Fruit fly (Drosophila melanogaster): ENCODE results near the gene CG12713.

CG12713 gene

DNA sequence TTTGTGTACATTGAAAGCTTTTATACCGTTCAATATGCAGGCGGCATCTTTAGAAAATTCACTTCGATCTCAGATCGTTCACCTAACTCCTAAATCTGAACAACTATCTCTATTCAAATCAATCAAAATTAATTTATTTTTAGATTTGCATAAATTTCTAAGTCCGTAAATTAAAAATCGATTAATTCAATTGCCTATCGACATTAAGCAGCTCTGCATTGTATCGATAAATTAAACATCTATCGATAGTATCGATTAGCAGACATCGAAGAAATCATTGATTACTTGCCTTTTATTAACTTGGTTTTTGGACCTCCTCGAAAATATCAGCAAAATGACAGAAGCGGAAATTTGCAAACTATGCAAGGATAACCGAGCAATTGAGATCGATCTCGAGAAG is 15.6 kb upstream of the CG12713 start, which contains the start of gene CkIIalpha-i1:
Gene CkIIalpha-i1 (plus strand): TSS at position 266 of the 400 bp plus-strand sequence.
- no peak for TF ChIP-seq Pif1B (GFP tag; optimal IDR thresholded peaks at IDR 0.05)

- TF ChIP-seq CG32121 (GFP tag; IDR thresholded peaks at IDR 0.05) (no peak), CG12605 (GFP tag; IDR thresholded peaks at IDR 0.05) (peak; percentile 10; the same call in 1 of the 2 replicates), Snoo (tag; optimal IDR thresholded peaks at IDR 0.05) (no peak), CG4496 (GFP tag; IDR thresholded peaks at IDR 0.05) (peak; percentile 59; the same call in 1 of the 3 replicates)
Measured at dm6 chr3L:15823780-15824423, 8.4 kb upstream of the CG12713 start.

DNA sequence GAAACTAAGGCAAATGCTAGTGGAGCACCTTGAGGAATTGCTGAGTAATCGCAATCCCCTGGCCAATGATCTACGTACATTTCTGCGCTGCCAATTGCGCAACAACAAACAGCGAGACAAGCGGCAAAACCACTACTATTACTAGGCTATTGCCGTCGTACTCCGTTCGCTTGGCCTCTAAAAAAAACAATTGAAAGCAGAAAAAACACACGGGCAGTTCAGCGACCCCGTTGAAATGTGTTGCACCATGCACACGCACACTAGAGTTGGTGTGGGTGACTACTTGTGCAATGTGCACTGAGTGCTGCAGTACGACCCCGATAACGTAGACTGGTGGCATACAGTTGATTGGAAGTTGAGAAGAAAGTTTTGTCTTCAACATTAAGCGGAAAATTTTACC is 7.7 kb upstream of the CG12713 start:
- TF ChIP-seq CG17806 (tag; optimal IDR thresholded peaks at IDR 0.05) (no peak), CG8301 (tag; optimal IDR thresholded peaks at IDR 0.05) (peak; percentile 13), D1 (tag; optimal IDR thresholded peaks at IDR 0.05) (no peak), CG32121 (GFP tag; IDR thresholded peaks at IDR 0.05) (peak; percentile 77), CG9948 (tag; optimal IDR thresholded peaks at IDR 0.05) (no peak), fd96Ca (GFP tag; IDR thresholded peaks at IDR 0.05) (peak; percentile 50; the same call in 2 of the 3 replicates), Pif1B (GFP tag; optimal IDR thresholded peaks at IDR 0.05) (no peak), CG4496 (GFP tag; IDR thresholded peaks at IDR 0.05) (peak; percentile 85), CG34367 (tag; optimal IDR thresholded peaks at IDR 0.05) (no peak), CG12605 (GFP tag; IDR thresholded peaks at IDR 0.05) (peak; percentile 52; the same call in 1 of the 2 replicates), Ets98B (GFP tag; IDR thresholded peaks at IDR 0.05) (peak; percentile 70), CG13204 (GFP tag; optimal IDR thresholded peaks at IDR 0.05) (no peak), EcR (GFP tag; optimal IDR thresholded peaks at IDR 0.05) (peak; percentile 98), rn (GFP tag; IDR thresholded peaks at IDR 0.05) (no peak), CG14655 (GFP tag; optimal IDR thresholded peaks at IDR 0.05) (peak; percentile 35), CG10348 (GFP tag; IDR thresholded peaks at IDR 0.05) (no peak), CG8159 (tag; optimal IDR thresholded peaks at IDR 0.05) (no peak), CG15710 (tag; optimal IDR thresholded peaks at IDR 0.05) (no peak), Snoo (tag; optimal IDR thresholded peaks at IDR 0.05) (no peak), Pif1A (GFP tag; optimal IDR thresholded peaks at IDR 0.05) (no peak), gl (tag; optimal IDR thresholded peaks at IDR 0.05) (no peak)

dm6 chr3L:15825493-15826209 is 6.6 kb upstream of the CG12713 start:
- peak; percentile 78 for TF ChIP-seq CG32121 (GFP tag; IDR thresholded peaks at IDR 0.05)
- TF ChIP-seq CG10348 (GFP tag; IDR thresholded peaks at IDR 0.05): no peak
- TF ChIP-seq fd96Ca (GFP tag; IDR thresholded peaks at IDR 0.05): peak; percentile 17; the same call in 1 of the 3 replicates
- TF ChIP-seq CG4496 (GFP tag; IDR thresholded peaks at IDR 0.05): peak; percentile 62; the same call in 2 of the 3 replicates
- TF ChIP-seq D1 (tag; optimal IDR thresholded peaks at IDR 0.05): no peak
- TF ChIP-seq EcR (GFP tag; optimal IDR thresholded peaks at IDR 0.05): peak; percentile 55
- no peak for TF ChIP-seq CG17806 (tag; optimal IDR thresholded peaks at IDR 0.05)
- peak; percentile 12 for TF ChIP-seq CG8159 (tag; optimal IDR thresholded peaks at IDR 0.05)
- peak; percentile 14 for TF ChIP-seq CG14655 (GFP tag; optimal IDR thresholded peaks at IDR 0.05)
- TF ChIP-seq CG8301 (tag; optimal IDR thresholded peaks at IDR 0.05): no peak
- peak; percentile 62 for TF ChIP-seq Pif1A (GFP tag; optimal IDR thresholded peaks at IDR 0.05)
- TF ChIP-seq Ets98B (GFP tag; IDR thresholded peaks at IDR 0.05): peak; percentile 77
- peak; percentile 38 for TF ChIP-seq Pif1B (GFP tag; optimal IDR thresholded peaks at IDR 0.05)
- peak; percentile 45 for TF ChIP-seq Snoo (tag; optimal IDR thresholded peaks at IDR 0.05)
- TF ChIP-seq CG12605 (GFP tag; IDR thresholded peaks at IDR 0.05): peak; percentile 74

DNA sequence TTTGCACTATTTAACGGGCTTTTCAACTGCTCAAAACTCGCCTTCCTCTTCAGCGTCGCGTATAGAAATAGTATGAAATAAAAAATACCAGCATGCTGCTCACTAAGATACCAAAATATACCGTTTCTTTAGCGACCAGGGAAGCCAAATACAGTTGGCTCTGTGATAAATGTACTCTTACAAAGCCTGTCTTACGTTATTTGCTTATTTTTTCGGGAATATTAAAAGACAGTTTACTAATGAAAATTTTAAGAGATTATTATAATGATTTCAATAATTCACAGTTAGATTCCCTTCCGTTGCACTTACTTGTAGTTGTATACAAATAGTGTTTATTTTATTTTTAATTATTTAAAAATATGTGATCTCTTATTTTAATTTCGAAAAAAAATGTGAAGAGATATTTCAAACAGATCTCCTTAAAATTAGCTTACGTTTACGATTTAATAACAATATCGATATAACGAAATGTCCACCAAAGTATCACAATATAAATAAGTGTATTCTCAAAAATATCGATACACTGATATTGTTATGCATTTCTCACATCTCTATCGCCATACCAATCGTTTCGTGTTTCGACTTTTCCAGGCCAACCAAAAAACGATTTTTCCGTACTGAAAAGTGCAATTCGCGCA is 5.8 kb upstream of the CG12713 start, which contains the start of the genes DCP2 and dbo:
Gene DCP2 (minus strand): TSS at position 77 of the 638 bp plus-strand sequence.
Gene dbo (plus strand): TSS at position 542 of the 638 bp plus-strand sequence.
- peak; percentile 56 for TF ChIP-seq CG15710 (tag; optimal IDR thresholded peaks at IDR 0.05)
- TF ChIP-seq rn (GFP tag; IDR thresholded peaks at IDR 0.05): peak; percentile 42; the same call in 1 of the 2 replicates
- TF ChIP-seq CG17806 (tag; optimal IDR thresholded peaks at IDR 0.05): peak; percentile 22
- TF ChIP-seq CG8301 (tag; optimal IDR thresholded peaks at IDR 0.05): peak; percentile 49
- peak; percentile 65 for TF ChIP-seq CG32121 (GFP tag; IDR thresholded peaks at IDR 0.05)
- no peak for TF ChIP-seq CG10348 (GFP tag; IDR thresholded peaks at IDR 0.05)
- no peak for TF ChIP-seq CG13204 (GFP tag; optimal IDR thresholded peaks at IDR 0.05)
- peak; percentile 62 for TF ChIP-seq CG14655 (GFP tag; optimal IDR thresholded peaks at IDR 0.05)
- peak; percentile 49 for TF ChIP-seq CG9948 (tag; optimal IDR thresholded peaks at IDR 0.05)
- TF ChIP-seq fd96Ca (GFP tag; IDR thresholded peaks at IDR 0.05): no peak
- TF ChIP-seq Ets98B (GFP tag; IDR thresholded peaks at IDR 0.05): peak; percentile 69
- TF ChIP-seq EcR (GFP tag; optimal IDR thresholded peaks at IDR 0.05): no peak
- TF ChIP-seq Snoo (tag; optimal IDR thresholded peaks at IDR 0.05): peak; percentile 40
- TF ChIP-seq Pif1A (GFP tag; optimal IDR thresholded peaks at IDR 0.05): peak; percentile 21
- TF ChIP-seq CG4496 (GFP tag; IDR thresholded peaks at IDR 0.05): peak; percentile 80
- TF ChIP-seq CG12605 (GFP tag; IDR thresholded peaks at IDR 0.05): peak; percentile 63
